Fruit fly (Drosophila melanogaster) whole organism, prepupa: Measurements from ENCODE around the gene sif.

ENCODE experiments used
- Blimp-1 ChIP-seq: fragments of 200-800 bp; sonication (Bioruptor generic); optimal IDR thresholded peaks from 3 replicates; lab custom pipeline; 2017; ENCODE audit warnings: missing biosample characterization, missing genetic modification characterization, mild to moderate bottlenecking, moderate library complexity, missing genetic modification reagents
- CG10631 ChIP-seq: fragments of 200-800 bp; sonication (Bioruptor generic); optimal IDR thresholded peaks from 2 replicates; lab custom pipeline; 2016; ENCODE audit warnings: missing biosample characterization, missing genetic modification characterization
- CG10669 ChIP-seq: fragments of 200-800 bp; sonication (Bioruptor generic); optimal IDR thresholded peaks from 3 replicates; lab custom pipeline; 2018; ENCODE audit warnings: missing biosample characterization, mild to moderate bottlenecking, missing genetic modification characterization, moderate library complexity
- CG11294 ChIP-seq: fragments of 200-800 bp; sonication (Bioruptor generic); IDR thresholded peaks from 2 replicates; pipeline ENCODE4 v1.3.6; 2022; ENCODE audit warnings: missing biosample characterization, missing genetic modification characterization
- CG11762 ChIP-seq: fragments of 200-800 bp; sonication (Bioruptor generic); optimal IDR thresholded peaks from 3 replicates; lab custom pipeline; 2016; ENCODE audit warnings: missing biosample characterization, missing genetic modification characterization; ENCODE audit not compliant: insufficient read depth
- CG15336 ChIP-seq: fragments of 200-800 bp; sonication (Bioruptor generic); IDR thresholded peaks from 2 replicates; pipeline ENCODE4 v1.3.6; 2022; ENCODE audit warnings: missing biosample characterization, missing genetic modification characterization
- CG1621 ChIP-seq: fragments of 200-800 bp; sonication (Bioruptor generic); optimal IDR thresholded peaks from 3 replicates; lab custom pipeline; 2018; ENCODE audit warnings: missing biosample characterization, mild to moderate bottlenecking, missing genetic modification characterization
- CG31627 ChIP-seq: fragments of 200-800 bp; sonication (Bioruptor generic); optimal IDR thresholded peaks from 3 replicates; lab custom pipeline; 2016; ENCODE audit warnings: missing biosample characterization, missing genetic modification characterization
- CG32006 ChIP-seq: fragments of 200-800 bp; sonication (Bioruptor generic); optimal IDR thresholded peaks from 3 replicates; lab custom pipeline; 2017; ENCODE audit warnings: missing biosample characterization, mild to moderate bottlenecking, missing genetic modification characterization
- CG34406 ChIP-seq: fragments of 200-800 bp; sonication (Bioruptor generic); optimal IDR thresholded peaks from 3 replicates; lab custom pipeline; 2016; ENCODE audit warnings: missing biosample characterization, missing genetic modification characterization
- CG3919 ChIP-seq: fragments of 200-800 bp; sonication (Bioruptor generic); optimal IDR thresholded peaks from 3 replicates; lab custom pipeline; 2016; ENCODE audit warnings: missing biosample characterization, missing genetic modification characterization
- CG6163 ChIP-seq: fragments of 200-800 bp; sonication (Bioruptor generic); IDR thresholded peaks from 3 replicates; pipeline ENCODE4 v1.3.6; 2022; ENCODE audit warnings: missing biosample characterization, missing genetic modification characterization
- CG6792 ChIP-seq: fragments of 200-800 bp; sonication (Bioruptor generic); optimal IDR thresholded peaks from 3 replicates; lab custom pipeline; 2016; ENCODE audit warnings: missing biosample characterization, missing genetic modification characterization
- CG6808 ChIP-seq: fragments of 200-800 bp; sonication (Bioruptor generic); optimal IDR thresholded peaks from 3 replicates; lab custom pipeline; 2017; ENCODE audit warnings: missing biosample characterization, missing genetic modification characterization, mild to moderate bottlenecking, moderate library complexity, missing genetic modification reagents
- CG6854 ChIP-seq: fragments of 200-800 bp; sonication (Bioruptor generic); optimal IDR thresholded peaks from 2 replicates; lab custom pipeline; 2017; ENCODE audit warnings: missing biosample characterization, mild to moderate bottlenecking, missing genetic modification characterization
- CG7368 ChIP-seq: fragments of 200-800 bp; sonication (Bioruptor generic); optimal IDR thresholded peaks from 3 replicates; lab custom pipeline; 2016; ENCODE audit warnings: missing biosample characterization, missing genetic modification characterization
- CG8319 ChIP-seq: fragments of 200-800 bp; sonication (Bioruptor generic); optimal IDR thresholded peaks from 3 replicates; lab custom pipeline; 2016; ENCODE audit warnings: missing biosample characterization, missing genetic modification characterization
- CG8632 ChIP-seq: fragments of 200-800 bp; sonication (Bioruptor generic); optimal IDR thresholded peaks from 3 replicates; lab custom pipeline; 2016; ENCODE audit warnings: missing biosample characterization, missing genetic modification characterization
- CG9139 ChIP-seq: fragments of 200-800 bp; sonication (Bioruptor generic); optimal IDR thresholded peaks from 3 replicates; lab custom pipeline; 2017; ENCODE audit warnings: missing biosample characterization, mild to moderate bottlenecking, missing genetic modification characterization
- Eip75B ChIP-seq: fragments of 200-800 bp; sonication (Bioruptor generic); optimal IDR thresholded peaks from 3 replicates; lab custom pipeline; 2016; ENCODE audit warnings: missing biosample characterization, missing genetic modification characterization
- Eip78C ChIP-seq: fragments of 200-800 bp; sonication (Bioruptor generic); peaks from one replicate; lab custom pipeline; 2016; ENCODE audit warnings: missing biosample characterization, missing genetic modification characterization
- Eip93F ChIP-seq: fragments of 200-800 bp; sonication (Bioruptor generic); optimal IDR thresholded peaks from 2 replicates; lab custom pipeline; 2016; ENCODE audit warnings: missing biosample characterization, mild to moderate bottlenecking, missing genetic modification characterization
- Ets21C ChIP-seq: fragments of 200-800 bp; sonication (Bioruptor generic); optimal IDR thresholded peaks from 3 replicates; lab custom pipeline; 2016; ENCODE audit warnings: missing biosample characterization, missing genetic modification characterization
- Ets96B ChIP-seq: fragments of 200-800 bp; optimal IDR thresholded peaks from 2 replicates; lab custom pipeline; 2019; ENCODE audit warnings: missing biosample characterization, mild to moderate bottlenecking, missing genetic modification characterization, moderate library complexity
- Gug ChIP-seq: fragments of 200-800 bp; sonication (Bioruptor generic); IDR thresholded peaks from 2 replicates; pipeline ENCODE4 v1.3.6; 2022; ENCODE audit warnings: missing biosample characterization, missing genetic modification characterization
- Hr38 ChIP-seq: sonication (Bioruptor generic); optimal IDR thresholded peaks from 2 replicates; lab custom pipeline; 2016; ENCODE audit warnings: missing biosample characterization, missing genetic modification characterization
- Lpt ChIP-seq: fragments of 200-800 bp; sonication (Bioruptor generic); optimal IDR thresholded peaks from 3 replicates; lab custom pipeline; 2016; ENCODE audit warnings: missing biosample characterization, missing genetic modification characterization
- Met ChIP-seq: fragments of 200-800 bp; sonication (Bioruptor generic); optimal IDR thresholded peaks from 3 replicates; lab custom pipeline; 2016; ENCODE audit warnings: missing biosample characterization, missing genetic modification characterization
- OdsH ChIP-seq: fragments of 200-800 bp; sonication (Bioruptor generic); optimal IDR thresholded peaks from 3 replicates; lab custom pipeline; 2016; ENCODE audit warnings: missing biosample characterization, missing genetic modification characterization
- Smox ChIP-seq: fragments of 200-800 bp; sonication (Bioruptor generic); optimal IDR thresholded peaks from 3 replicates; lab custom pipeline; 2016; ENCODE audit warnings: missing biosample characterization, missing genetic modification characterization
- Sox102F ChIP-seq: fragments of 200-800 bp; sonication (Bioruptor generic); optimal IDR thresholded peaks from 2 replicates; lab custom pipeline; 2016; ENCODE audit warnings: missing biosample characterization, mild to moderate bottlenecking, missing genetic modification characterization
- Sox15 ChIP-seq: fragments of 200-800 bp; sonication (Bioruptor generic); optimal IDR thresholded peaks from 3 replicates; lab custom pipeline; 2016; ENCODE audit warnings: missing biosample characterization, missing genetic modification characterization
- achi ChIP-seq: fragments of 200-800 bp; sonication (Bioruptor generic); optimal IDR thresholded peaks from 3 replicates; lab custom pipeline; 2016; ENCODE audit warnings: missing biosample characterization, missing genetic modification characterization
- acj6 ChIP-seq: fragments of 200-800 bp; sonication (Bioruptor generic); optimal IDR thresholded peaks from 3 replicates; lab custom pipeline; 2016; ENCODE audit warnings: missing biosample characterization, missing genetic modification characterization
- cyc ChIP-seq: fragments of 200-800 bp; sonication (Bioruptor generic); optimal IDR thresholded peaks from 3 replicates; lab custom pipeline; 2016; ENCODE audit warnings: missing biosample characterization, missing genetic modification characterization
- dac ChIP-seq: fragments of 200-800 bp; sonication (Bioruptor generic); optimal IDR thresholded peaks from 2 replicates; lab custom pipeline; 2017; ENCODE audit warnings: missing biosample characterization, mild to moderate bottlenecking, missing genetic modification characterization
- eg ChIP-seq: fragments of 200-800 bp; sonication (Bioruptor generic); IDR thresholded peaks from 3 replicates; pipeline ENCODE4 v1.3.6; 2022; ENCODE audit warnings: missing biosample characterization, missing genetic modification characterization
- esn ChIP-seq: fragments of 200-800 bp; sonication (Bioruptor generic); optimal IDR thresholded peaks from 2 replicates; lab custom pipeline; 2016; ENCODE audit warnings: missing biosample characterization, mild to moderate bottlenecking, missing genetic modification characterization, moderate library complexity
- fd59A ChIP-seq: fragments of 200-800 bp; sonication (Bioruptor generic); optimal IDR thresholded peaks from 2 replicates; lab custom pipeline; 2017; ENCODE audit warnings: missing biosample characterization, mild to moderate bottlenecking, missing genetic modification characterization, missing genetic modification reagents
- fd85E ChIP-seq: fragments of 200-800 bp; sonication (Bioruptor generic); optimal IDR thresholded peaks from 3 replicates; lab custom pipeline; 2016; ENCODE audit warnings: missing biosample characterization, missing genetic modification characterization
- lz ChIP-seq: fragments of 200-800 bp; sonication (Bioruptor generic); optimal IDR thresholded peaks from 3 replicates; lab custom pipeline; 2016; ENCODE audit warnings: missing biosample characterization, missing genetic modification characterization
- net ChIP-seq: fragments of 200-800 bp; sonication (Bioruptor generic); optimal IDR thresholded peaks from 3 replicates; lab custom pipeline; 2016; ENCODE audit warnings: missing biosample characterization, missing genetic modification characterization
- pdm3 ChIP-seq: fragments of 200-800 bp; sonication (Bioruptor generic); optimal IDR thresholded peaks from 3 replicates; lab custom pipeline; 2016; ENCODE audit warnings: missing biosample characterization, missing genetic modification characterization
- ss ChIP-seq, 2 experiments: fragments of 200-800 bp; sonication (Bioruptor generic); optimal IDR thresholded peaks; 2 replicates in 1 of 2; 3 replicates in 1 of 2; lab custom pipeline; 2017 to 2018; ENCODE audit warnings: mild to moderate bottlenecking in 2 of 2, missing biosample characterization in 2 of 2, missing genetic modification characterization in 2 of 2, moderate library complexity in 1 of 2
- svp ChIP-seq: fragments of 200-800 bp; sonication (Bioruptor generic); peaks from one replicate; lab custom pipeline; 2016; ENCODE audit warnings: missing biosample characterization, missing genetic modification characterization
- topi ChIP-seq: fragments of 200-800 bp; sonication (Bioruptor generic); optimal IDR thresholded peaks from 3 replicates; lab custom pipeline; 2016; ENCODE audit warnings: missing biosample characterization, missing genetic modification characterization
- vri ChIP-seq: fragments of 200-800 bp; sonication (Bioruptor generic); optimal IDR thresholded peaks from 3 replicates; lab custom pipeline; 2016; ENCODE audit warnings: missing biosample characterization, mild to moderate bottlenecking, missing genetic modification characterization

The sif gene

dm6 chr3L:5635237-5636025 is 22.3 kb upstream of the sif start (continued):
- TF ChIP-seq CG10669 (GFP tag; lab: Kevin White, UChicago) = peak; percentile 34
- TF ChIP-seq Sox102F = no peak
- peak; percentile 34; the same call in 1 of the 3 replicates for TF ChIP-seq eg (GFP tag; lab: Robert Waterston, UW)
- TF ChIP-seq CG31627 = peak; percentile 3
- no peak for TF ChIP-seq Lpt (GFP tag; lab: Kevin White, UChicago)
- peak; percentile 56 for TF ChIP-seq CG15336 (GFP tag; lab: Robert Waterston, UW)
- TF ChIP-seq ss (GFP tag; optimal IDR thresholded peaks at IDR 0.05; lab: Kevin White, UChicago) = peak in 1 of 2 experiments; percentile 41
- peak; percentile 13 for TF ChIP-seq Smox (GFP tag; lab: Kevin White, UChicago)
- TF ChIP-seq CG9139 (GFP tag; lab: Kevin White, UChicago) = no peak
- peak; percentile 31 for TF ChIP-seq pdm3 (GFP tag; lab: Kevin White, UChicago)
- no peak for TF ChIP-seq CG1621 (tag; lab: Kevin White, UChicago)
- TF ChIP-seq topi = peak; percentile 8
- TF ChIP-seq Eip75B (GFP tag; lab: Kevin White, UChicago) = peak; percentile 7
- TF ChIP-seq Eip78C (GFP tag; lab: Kevin White, UChicago) = peak; percentile 67
- TF ChIP-seq CG34406 (GFP tag; lab: Kevin White, UChicago) = peak; percentile 29
- TF ChIP-seq Ets21C (GFP tag; lab: Kevin White, UChicago) = no peak
- peak; percentile 7 for TF ChIP-seq CG8632 (GFP tag; lab: Kevin White, UChicago)
- peak; percentile 14 for TF ChIP-seq CG11762 (GFP tag; lab: Kevin White, UChicago)

- TF ChIP-seq Ets96B = peak; percentile 58
- no peak for TF ChIP-seq CG11762 (GFP tag; lab: Kevin White, UChicago)
- no peak for TF ChIP-seq Hr38 (GFP tag; lab: Kevin White, UChicago)
- peak; percentile 67 for TF ChIP-seq CG32006 (GFP tag; lab: Kevin White, UChicago)
- peak; percentile 39 for TF ChIP-seq CG1621 (tag; lab: Kevin White, UChicago)
- TF ChIP-seq topi = peak; percentile 61
- TF ChIP-seq Ets21C (GFP tag; lab: Kevin White, UChicago) = peak; percentile 8
- TF ChIP-seq achi (GFP tag; lab: Kevin White, UChicago) = peak; percentile 50
- TF ChIP-seq pdm3 (GFP tag; lab: Kevin White, UChicago) = peak; percentile 52
- TF ChIP-seq CG8319 = peak; percentile 22
- TF ChIP-seq Sox102F = peak; percentile 66
- peak; percentile 46 for TF ChIP-seq Smox (GFP tag; lab: Kevin White, UChicago)
- TF ChIP-seq lz = peak; percentile 71
- TF ChIP-seq CG10631 (GFP tag; lab: Kevin White, UChicago) = peak; percentile 44
- TF ChIP-seq Met (GFP tag; lab: Kevin White, UChicago) = peak; percentile 69
- no peak for TF ChIP-seq Eip93F (GFP tag; lab: Kevin White, UChicago)
- TF ChIP-seq svp = peak; percentile 85
- peak; percentile 50 for TF ChIP-seq CG6792 (GFP tag; lab: Kevin White, UChicago)
- peak; percentile 20 for TF ChIP-seq Sox15 (GFP tag; lab: Kevin White, UChicago)
- no peak for TF ChIP-seq CG15336 (GFP tag; lab: Robert Waterston, UW)
- TF ChIP-seq esn (GFP tag; lab: Kevin White, UChicago) = peak; percentile 60
- peak; percentile 51 for TF ChIP-seq CG3919 (GFP tag; lab: Kevin White, UChicago)
- no peak for TF ChIP-seq vri
- no peak for TF ChIP-seq net (GFP tag; lab: Kevin White, UChicago)
- TF ChIP-seq CG11294 (GFP tag; lab: Robert Waterston, UW) = no peak
- TF ChIP-seq Gug (GFP tag; lab: Robert Waterston, UW) = no peak
- peak; percentile 29 for TF ChIP-seq fd59A (GFP tag; lab: Kevin White, UChicago)
- peak; percentile 47 for TF ChIP-seq cyc (GFP tag; lab: Kevin White, UChicago)
- no peak for TF ChIP-seq eg (GFP tag; lab: Robert Waterston, UW)
- TF ChIP-seq dac (GFP tag; lab: Kevin White, UChicago) = no peak
- TF ChIP-seq OdsH = peak; percentile 38
- TF ChIP-seq CG34406 (GFP tag; lab: Kevin White, UChicago) = peak; percentile 44
- TF ChIP-seq ss (GFP tag; optimal IDR thresholded peaks at IDR 0.05; lab: Kevin White, UChicago) = peak; percentile 19 to 65
- TF ChIP-seq CG6163 (GFP tag; lab: Robert Waterston, UW) = 0 out of 3 replicates have a peak, but pooled peaks have one; percentile 42
- TF ChIP-seq acj6 (GFP tag; lab: Kevin White, UChicago) = peak; percentile 56
- TF ChIP-seq CG6854 (GFP tag; lab: Kevin White, UChicago) = no peak
- TF ChIP-seq Blimp-1 (GFP tag; lab: Kevin White, UChicago) = peak; percentile 51
- no peak for TF ChIP-seq CG7368
- TF ChIP-seq fd85E (GFP tag; lab: Kevin White, UChicago) = no peak
- peak; percentile 73 for TF ChIP-seq Eip75B (GFP tag; lab: Kevin White, UChicago)
- peak; percentile 65 for TF ChIP-seq CG6808
These were observed 20.2 kb upstream of the sif start for dm6 chr3L:5637477-5637876.
